Worm (Caenorhabditis elegans): ENCODE measurements around the gene apn-1.

ce11 chrII:8008334-8008733 is 39.0 kb upstream of the apn-1 start, which contains the start of gene glna-2:
- TF ChIP-seq snpc-4 (tag; optimal IDR thresholded peaks at IDR 0.05) (no peak), ztf-4 (tag; optimal IDR thresholded peaks at IDR 0.05) (no peak), nhr-67 (tag; optimal IDR thresholded peaks at IDR 0.05) (no peak)
